Worm (Caenorhabditis elegans) whole organism, young adult: ENCODE results near the gene cng-1.

ENCODE experiments used
- B0019.2 ChIP-seq: fragments of 200-800 bp; sonication (Bioruptor generic); conservative IDR thresholded peaks from 2 replicates; pipeline ENCODE4 v1.3.6; 2022; ENCODE audit warnings: missing genetic modification reagents, missing genetic modification characterization, missing compliant biosample characterization
- B0336.3 ChIP-seq: fragments of 200-800 bp; sonication (Bioruptor generic); IDR thresholded peaks from 2 replicates; pipeline ENCODE4 v1.3.6; 2022; ENCODE audit warnings: missing genetic modification characterization, missing compliant biosample characterization
- C17E4.6 ChIP-seq: fragments of 200-800 bp; sonication (Bioruptor generic); IDR thresholded peaks from 2 replicates; pipeline ENCODE4 v1.3.6; 2022; ENCODE audit warnings: missing genetic modification reagents, missing genetic modification characterization, missing compliant biosample characterization
- F10E7.11 ChIP-seq: sonication (generic microtip); optimal IDR thresholded peaks from 2 replicates; lab custom pipeline; 2017; ENCODE audit warnings: mild to moderate bottlenecking, missing genetic modification characterization, moderate library complexity, missing compliant biosample characterization
- F33H1.4 ChIP-seq: fragments of 200-800 bp; sonication (Bioruptor generic); IDR thresholded peaks from 2 replicates; pipeline ENCODE4 v1.3.6; 2022; ENCODE audit warnings: missing genetic modification reagents, missing genetic modification characterization, missing compliant biosample characterization
- F37B4.10 ChIP-seq: fragments of 200-800 bp; sonication (Bioruptor generic); IDR thresholded peaks from 2 replicates; pipeline ENCODE4 v1.3.6; 2022; ENCODE audit warnings: missing genetic modification characterization, missing compliant biosample characterization
- F49E8.2 ChIP-seq: sonication (generic microtip); optimal IDR thresholded peaks from 3 replicates; lab custom pipeline; 2017; ENCODE audit warnings: missing genetic modification characterization, mild to moderate bottlenecking, missing compliant biosample characterization, antibody characterized with exemption, moderate library complexity; ENCODE audit not compliant: insufficient read depth
- F57C9.4 ChIP-seq: sonication (generic microtip); optimal IDR thresholded peaks from 2 replicates; lab custom pipeline; 2017; ENCODE audit warnings: mild to moderate bottlenecking, missing genetic modification characterization, missing compliant biosample characterization
- Y53G8AR.9 ChIP-seq: fragments of 200-800 bp; sonication (Bioruptor generic); conservative IDR thresholded peaks from 2 replicates; pipeline ENCODE4 v1.3.6; 2022; ENCODE audit warnings: missing genetic modification reagents, missing genetic modification characterization, missing compliant biosample characterization
- Y56A3A.18 ChIP-seq: fragments of 200-800 bp; sonication (Bioruptor generic); IDR thresholded peaks from 2 replicates; pipeline ENCODE4 v1.3.6; 2022; ENCODE audit warnings: missing genetic modification reagents, missing genetic modification characterization, missing compliant biosample characterization
- Y67H2A.10 ChIP-seq: fragments of 200-800 bp; sonication (Bioruptor generic); conservative IDR thresholded peaks from 2 replicates; pipeline ENCODE4 v1.3.6; 2022; ENCODE audit warnings: missing genetic modification reagents, missing genetic modification characterization, missing compliant biosample characterization
- Y95B8A.8 ChIP-seq: fragments of 200-800 bp; sonication (Bioruptor generic); IDR thresholded peaks from 2 replicates; pipeline ENCODE4 v1.3.6; 2022; ENCODE audit warnings: missing genetic modification reagents, missing genetic modification characterization, missing compliant biosample characterization
- ama-1 ChIP-seq, 3 experiments: fragments of 150-350 bp in 1 of 3; sonication (generic microtip) in 2 of 3; optimal IDR thresholded peaks; 2 replicates each; lab custom pipeline; 2014 to 2018; ENCODE audit warnings: missing biosample characterization in 2 of 3, missing genetic modification characterization in 2 of 3, missing genetic modification reagents in 2 of 3
- athp-1 ChIP-seq: sonication (generic microtip); optimal IDR thresholded peaks from 2 replicates; lab custom pipeline; 2017; ENCODE audit warnings: mild to moderate bottlenecking, missing genetic modification characterization, missing compliant biosample characterization
- attf-3 ChIP-seq: fragments of 200-800 bp; sonication (Bioruptor generic); conservative IDR thresholded peaks from 2 replicates; pipeline ENCODE4 v1.3.6; 2022; ENCODE audit warnings: missing genetic modification reagents, missing genetic modification characterization, missing compliant biosample characterization
- attf-6 ChIP-seq: fragments of 200-800 bp; sonication (Bioruptor generic); IDR thresholded peaks from 2 replicates; pipeline ENCODE4 v1.3.6; 2022; ENCODE audit warnings: missing genetic modification reagents, missing genetic modification characterization, missing compliant biosample characterization
- bed-2 ChIP-seq: fragments of 200-800 bp; sonication (Bioruptor generic); IDR thresholded peaks from 2 replicates; pipeline ENCODE4 v1.3.6; 2022; ENCODE audit warnings: missing genetic modification reagents, missing genetic modification characterization, missing compliant biosample characterization
- ceh-27 ChIP-seq: fragments of 200-800 bp; sonication (Bioruptor generic); optimal IDR thresholded peaks from 2 replicates; lab custom pipeline; 2018; ENCODE audit warnings: mild to moderate bottlenecking, missing genetic modification characterization, moderate library complexity, missing compliant biosample characterization
- ceh-40 ChIP-seq: fragments of 200-800 bp; sonication (Bioruptor generic); IDR thresholded peaks from 2 replicates; pipeline ENCODE4 v1.3.6; 2022; ENCODE audit warnings: missing genetic modification characterization, missing compliant biosample characterization
- die-1 ChIP-seq: sonication (generic microtip); optimal IDR thresholded peaks from 2 replicates; lab custom pipeline; 2016; ENCODE audit warnings: missing genotype, mild to moderate bottlenecking, missing genetic modification characterization, missing compliant biosample characterization
- efl-1 ChIP-seq: fragments of 150-350 bp; optimal IDR thresholded peaks from 2 replicates; lab custom pipeline; 2014; ENCODE audit warnings: missing biosample characterization, missing genetic modification reagents, missing genetic modification characterization
- ekl-4 ChIP-seq: fragments of 200-800 bp; sonication (Bioruptor generic); IDR thresholded peaks from 2 replicates; pipeline ENCODE4 v1.3.6; 2022; ENCODE audit warnings: missing genetic modification reagents, missing genetic modification characterization, missing compliant biosample characterization
- hlh-12 ChIP-seq: sonication (generic microtip); optimal IDR thresholded peaks from 2 replicates; lab custom pipeline; 2016; ENCODE audit warnings: missing genetic modification characterization, missing compliant biosample characterization
- hmg-1.2 ChIP-seq: fragments of 200-800 bp; sonication (Bioruptor generic); IDR thresholded peaks from 2 replicates; pipeline ENCODE4 v1.3.6; 2022; ENCODE audit warnings: missing genetic modification reagents, missing genetic modification characterization, missing compliant biosample characterization
- hmg-20 ChIP-seq: fragments of 200-800 bp; sonication (Bioruptor generic); IDR thresholded peaks from 2 replicates; pipeline ENCODE4 v1.3.6; 2022; ENCODE audit warnings: missing genetic modification reagents, missing genetic modification characterization, missing compliant biosample characterization
- hrde-1 ChIP-seq: sonication (generic microtip); optimal IDR thresholded peaks from 2 replicates; lab custom pipeline; 2016; ENCODE audit warnings: missing genetic modification characterization, mild to moderate bottlenecking, missing compliant biosample characterization, moderate library complexity, missing genotype, missing genetic modification reagents, borderline replicate concordance
- let-607 ChIP-seq, 2 experiments: fragments of 200-800 bp in 1 of 2; sonication (Bioruptor generic) in 1 of 2; sonication (generic microtip) in 1 of 2; optimal IDR thresholded peaks; 2 replicates each; lab custom pipeline; 2016 to 2018; ENCODE audit warnings: mild to moderate bottlenecking in 2 of 2, missing compliant biosample characterization in 2 of 2, missing genetic modification characterization in 2 of 2, moderate library complexity in 2 of 2, missing genotype in 1 of 2
- lir-1 ChIP-seq: fragments of 200-800 bp; sonication (Bioruptor generic); conservative IDR thresholded peaks from 2 replicates; pipeline ENCODE4 v1.3.6; 2022; ENCODE audit warnings: missing genetic modification reagents, missing genetic modification characterization, missing compliant biosample characterization
- lsl-1 ChIP-seq: fragments of 200-800 bp; sonication (Bioruptor generic); optimal IDR thresholded peaks from 2 replicates; lab custom pipeline; 2018; ENCODE audit warnings: mild to moderate bottlenecking, missing genetic modification characterization, moderate library complexity, missing compliant biosample characterization
- lsy-27 ChIP-seq: sonication (generic microtip); optimal IDR thresholded peaks from 2 replicates; lab custom pipeline; 2017; ENCODE audit warnings: missing genetic modification characterization, mild to moderate bottlenecking, missing compliant biosample characterization, antibody characterized with exemption, missing genotype, borderline replicate concordance; ENCODE audit not compliant: insufficient read depth
- madf-3 ChIP-seq: fragments of 200-800 bp; sonication (Bioruptor generic); IDR thresholded peaks from 2 replicates; pipeline ENCODE4 v1.3.6; 2022; ENCODE audit warnings: missing genetic modification reagents, missing genetic modification characterization, missing compliant biosample characterization
- madf-6 ChIP-seq: fragments of 200-800 bp; sonication (Bioruptor generic); IDR thresholded peaks from 2 replicates; pipeline ENCODE4 v1.3.6; 2022; ENCODE audit warnings: missing genetic modification reagents, missing genetic modification characterization, missing compliant biosample characterization
- madf-8 ChIP-seq: fragments of 200-800 bp; sonication (Bioruptor generic); conservative IDR thresholded peaks from 2 replicates; pipeline ENCODE4 v1.3.6; 2022; ENCODE audit warnings: missing genetic modification reagents, missing genetic modification characterization, missing compliant biosample characterization
- mxl-1 ChIP-seq: sonication (generic microtip); optimal IDR thresholded peaks from 2 replicates; lab custom pipeline; 2016; ENCODE audit warnings: missing genetic modification characterization, missing compliant biosample characterization
- nfya-1 ChIP-seq: sonication (generic microtip); optimal IDR thresholded peaks from 2 replicates; lab custom pipeline; 2017; ENCODE audit warnings: antibody characterized with exemption, missing compliant biosample characterization, missing genetic modification characterization, borderline replicate concordance; ENCODE audit not compliant: insufficient read depth
- nfya-2 ChIP-seq: fragments of 200-800 bp; sonication (Bioruptor generic); IDR thresholded peaks from 2 replicates; pipeline ENCODE4 v1.3.6; 2022; ENCODE audit warnings: missing genetic modification reagents, missing genetic modification characterization, missing compliant biosample characterization
- nfyb-1 ChIP-seq: fragments of 200-800 bp; sonication (Bioruptor generic); IDR thresholded peaks from 2 replicates; pipeline ENCODE4 v1.3.6; 2022; ENCODE audit warnings: missing genetic modification reagents, missing genetic modification characterization, missing compliant biosample characterization
- nhr-179 ChIP-seq: sonication (generic microtip); optimal IDR thresholded peaks from 2 replicates; lab custom pipeline; 2016; ENCODE audit warnings: mild to moderate bottlenecking, missing genetic modification characterization, missing compliant biosample characterization
- rcor-1 ChIP-seq: fragments of 200-800 bp; sonication (Bioruptor generic); IDR thresholded peaks from 2 replicates; pipeline ENCODE4 v1.3.6; 2022; ENCODE audit warnings: missing genetic modification reagents, missing genetic modification characterization, missing compliant biosample characterization
- rec-8 ChIP-seq, 2 experiments: sonication (generic microtip); optimal IDR thresholded peaks; 2 replicates each; lab custom pipeline; 2016; ENCODE audit warnings: mild to moderate bottlenecking in 2 of 2, missing genetic modification characterization in 2 of 2, missing genetic modification reagents in 2 of 2, missing genotype in 2 of 2, missing biosample characterization in 1 of 2, missing compliant biosample characterization in 1 of 2, moderate library complexity in 1 of 2
- snpc-4 ChIP-seq, 5 experiments: fragments of 150-350 bp in 1 of 5; sonication (generic microtip) in 4 of 5; optimal IDR thresholded peaks; 2 replicates each; lab custom pipeline; 2014 to 2018; ENCODE audit warnings: missing genetic modification characterization in 5 of 5, missing biosample characterization in 3 of 5, antibody characterized with exemption in 2 of 5, mild to moderate bottlenecking in 2 of 5, missing compliant biosample characterization in 2 of 5, missing genotype in 2 of 5, moderate library complexity in 2 of 5, missing genetic modification reagents in 1 of 5
- tbp1 ChIP-seq: fragments of 200-800 bp; sonication (Bioruptor generic); optimal IDR thresholded peaks from 2 replicates; lab custom pipeline; 2018; ENCODE audit warnings: mild to moderate bottlenecking, missing genetic modification characterization, missing compliant biosample characterization
- tlf-1 ChIP-seq: fragments of 200-800 bp; sonication (Bioruptor generic); optimal IDR thresholded peaks from 2 replicates; lab custom pipeline; 2018; ENCODE audit warnings: mild to moderate bottlenecking, missing genetic modification characterization, missing compliant biosample characterization
- unc-130 ChIP-seq: sonication (generic microtip); optimal IDR thresholded peaks from 2 replicates; lab custom pipeline; 2016; ENCODE audit warnings: missing genetic modification reagents, missing genetic modification characterization, missing compliant biosample characterization

Gene cng-1

ce11 chrV:14992627-14993117 lies 38.6 kb downstream of the cng-1 start, which contains the start of gene T01C3.3 (continued):
- TF ChIP-seq hrde-1: no peak
- TF ChIP-seq ceh-27 (GFP tag; lab: Kevin White, UChicago): no peak
- TF ChIP-seq madf-6 (GFP tag; lab: Robert Waterston, UW): peak; percentile 96
- TF ChIP-seq let-607 (tag; optimal IDR thresholded peaks at IDR 0.05; lab: Kevin White, UChicago): no peak
- TF ChIP-seq nfyb-1: no peak
- peak; percentile 56 for TF ChIP-seq rcor-1 (GFP tag; lab: Robert Waterston, UW)
- TF ChIP-seq tlf-1: peak; percentile 54
- no peak for TF ChIP-seq mxl-1 (tag; lab: Kevin White, UChicago)
- TF ChIP-seq nfya-1: no peak
- peak; percentile 60 for TF ChIP-seq attf-3 (GFP tag; lab: Robert Waterston, UW)
- TF ChIP-seq snpc-4 (GFP tag; optimal IDR thresholded peaks at IDR 0.05; lab: Kevin White, UChicago): peak; percentile 22
- TF ChIP-seq snpc-4 (tag; optimal IDR thresholded peaks at IDR 0.05; lab: Kevin White, UChicago): peak in 1 of 4 experiments; percentile 10
- peak; percentile 65; the same call in 1 of the 2 replicates for TF ChIP-seq B0019.2

- TF ChIP-seq hmg-20 (GFP tag; lab: Robert Waterston, UW): no peak
- TF ChIP-seq Y67H2A.10 (GFP tag; lab: Robert Waterston, UW): no peak
- 0 out of 2 replicates have a peak, but pooled peaks have one; percentile 23 for TF ChIP-seq F33H1.4 (GFP tag; lab: Robert Waterston, UW)
- peak; percentile 77 for TF ChIP-seq F49E8.2 (tag; lab: Kevin White, UChicago)
- TF ChIP-seq F57C9.4 (tag; lab: Kevin White, UChicago): no peak
- TF ChIP-seq hlh-12 (tag; lab: Kevin White, UChicago): no peak
- TF ChIP-seq madf-8 (GFP tag; lab: Robert Waterston, UW): peak; percentile 23; the same call in 1 of the 2 replicates
- TF ChIP-seq tbp1: peak; percentile 42
- TF ChIP-seq ceh-40 (GFP tag; lab: Robert Waterston, UW): 0 out of 2 replicates have a peak, but pooled peaks have one; percentile 41
- TF ChIP-seq attf-3 (GFP tag; lab: Robert Waterston, UW): no peak
- TF ChIP-seq ceh-27 (GFP tag; lab: Kevin White, UChicago): no peak
- peak; percentile 84 for TF ChIP-seq B0336.3
- TF ChIP-seq lir-1 (GFP tag; lab: Robert Waterston, UW): no peak
- TF ChIP-seq nfya-2: no peak
- TF ChIP-seq nfya-1: no peak
- TF ChIP-seq efl-1 (GFP tag; lab: Kevin White, UChicago): peak; percentile 6
- TF ChIP-seq lsl-1: peak; percentile 46
- TF ChIP-seq F10E7.11 (tag; lab: Kevin White, UChicago): no peak
- no peak for TF ChIP-seq Y56A3A.18 (GFP tag; lab: Robert Waterston, UW)
- TF ChIP-seq attf-6 (GFP tag; lab: Robert Waterston, UW): peak; percentile 84
- no peak for TF ChIP-seq lsy-27 (tag; lab: Kevin White, UChicago)
- TF ChIP-seq Y95B8A.8 (GFP tag; lab: Robert Waterston, UW): peak; percentile 91
- TF ChIP-seq die-1: peak; percentile 50
- TF ChIP-seq rec-8 (tag; optimal IDR thresholded peaks at IDR 0.05; lab: Kevin White, UChicago): no peak
- no peak for TF ChIP-seq ama-1 (optimal IDR thresholded peaks at IDR 0.05; lab: Kevin White, UChicago)
- peak in 1 of 2 experiments; percentile 49 for TF ChIP-seq ama-1 (GFP tag; optimal IDR thresholded peaks at IDR 0.05; lab: Kevin White, UChicago)
- peak; percentile 48; the same call in 1 of the 2 replicates for TF ChIP-seq madf-3 (GFP tag; lab: Robert Waterston, UW)
- no peak for TF ChIP-seq mxl-1 (tag; lab: Kevin White, UChicago)
- TF ChIP-seq Y53G8AR.9: peak; percentile 83; the same call in 1 of the 2 replicates
- peak; percentile 12; the same call in 1 of the 2 replicates for TF ChIP-seq hmg-1.2 (GFP tag; lab: Robert Waterston, UW)
- TF ChIP-seq C17E4.6 (GFP tag; lab: Robert Waterston, UW): 0 out of 2 replicates have a peak, but pooled peaks have one; percentile 44
- TF ChIP-seq bed-2 (GFP tag; lab: Robert Waterston, UW): no peak
- no peak for TF ChIP-seq nhr-179 (tag; lab: Kevin White, UChicago)
- TF ChIP-seq F37B4.10 (GFP tag; lab: Robert Waterston, UW): no peak
- peak; percentile 72 for TF ChIP-seq ekl-4 (GFP tag; lab: Robert Waterston, UW)
- peak; percentile 65 for TF ChIP-seq unc-130
- peak; percentile 71 for TF ChIP-seq athp-1 (tag; lab: Kevin White, UChicago)
Measured at ce11 chrV:14991489-14991888, 39.8 kb downstream of the cng-1 start.
